Worm (Caenorhabditis elegans) whole organism, mixed stage, embryonic: ENCODE measurements around the gene Y66A7A.7.
A peak's percentile ranks its signal among the peaks of the same experiment; 100 is the strongest.

Source experiments
- bed-3 ChIP-seq: fragments of 200-800 bp; sonication (Bioruptor generic); optimal IDR thresholded peaks from 3 replicates; lab custom pipeline; 2018; ENCODE audit warnings: mild to moderate bottlenecking, missing genetic modification characterization, moderate library complexity, missing compliant biosample characterization
- blmp-1 ChIP-seq: fragments of 150-350 bp; optimal IDR thresholded peaks from 2 replicates; lab custom pipeline; 2014; ENCODE audit warnings: missing biosample characterization, missing genetic modification characterization
- ceh-39 ChIP-seq: fragments of 150-350 bp; optimal IDR thresholded peaks from 2 replicates; lab custom pipeline; 2014; ENCODE audit warnings: missing biosample characterization, missing genetic modification characterization
- ceh-43 ChIP-seq: fragments of 200-800 bp; sonication (Bioruptor generic); optimal IDR thresholded peaks from 2 replicates; lab custom pipeline; 2018; ENCODE audit warnings: mild to moderate bottlenecking, missing genetic modification characterization, moderate library complexity, missing compliant biosample characterization
- ceh-83 ChIP-seq: fragments of 200-800 bp; sonication (Bioruptor generic); optimal IDR thresholded peaks from 2 replicates; lab custom pipeline; 2018; ENCODE audit warnings: mild to moderate bottlenecking, missing genetic modification characterization, missing compliant biosample characterization
- ces-1 ChIP-seq: fragments of 150-350 bp; optimal IDR thresholded peaks from 2 replicates; lab custom pipeline; 2014; ENCODE audit warnings: missing biosample characterization, missing genetic modification reagents, missing genetic modification characterization
- cnd-1 ChIP-seq: fragments of 200-800 bp; sonication (Bioruptor generic); optimal IDR thresholded peaks from 2 replicates; lab custom pipeline; 2018; ENCODE audit warnings: mild to moderate bottlenecking, missing genetic modification characterization, missing compliant biosample characterization
- drap-1 ChIP-seq: fragments of 200-800 bp; sonication (Bioruptor generic); optimal IDR thresholded peaks from 3 replicates; lab custom pipeline; 2018; ENCODE audit warnings: mild to moderate bottlenecking, missing genetic modification characterization, missing compliant biosample characterization
- elt-3 ChIP-seq: fragments of 150-350 bp; optimal IDR thresholded peaks from 2 replicates; lab custom pipeline; 2014; ENCODE audit warnings: missing biosample characterization, missing genetic modification characterization
- flh-1 ChIP-seq: fragments of 200-800 bp; sonication (Bioruptor generic); optimal IDR thresholded peaks from 2 replicates; lab custom pipeline; 2018; ENCODE audit warnings: mild to moderate bottlenecking, missing genetic modification characterization, moderate library complexity, missing compliant biosample characterization
- ham-2 ChIP-seq: fragments of 200-800 bp; sonication (Bioruptor generic); optimal IDR thresholded peaks from 2 replicates; lab custom pipeline; 2018; ENCODE audit warnings: mild to moderate bottlenecking, missing genetic modification characterization, missing compliant biosample characterization
- hlh-1 ChIP-seq: fragments of 150-350 bp; optimal IDR thresholded peaks from 2 replicates; lab custom pipeline; 2014; ENCODE audit warnings: missing biosample characterization, missing genetic modification reagents, missing genetic modification characterization
- lin-13 ChIP-seq: fragments of 150-350 bp; optimal IDR thresholded peaks from 2 replicates; lab custom pipeline; 2014; ENCODE audit warnings: missing biosample characterization, missing genetic modification characterization
- lin-32 ChIP-seq: fragments of 200-800 bp; sonication (Bioruptor generic); optimal IDR thresholded peaks from 2 replicates; lab custom pipeline; 2018; ENCODE audit warnings: mild to moderate bottlenecking, missing genetic modification characterization, missing compliant biosample characterization
- lsy-2 ChIP-seq: fragments of 150-350 bp; optimal IDR thresholded peaks from 2 replicates; lab custom pipeline; 2014; ENCODE audit warnings: missing biosample characterization, missing genetic modification characterization
- mab-5 ChIP-seq: fragments of 150-350 bp; optimal IDR thresholded peaks from 2 replicates; lab custom pipeline; 2014; ENCODE audit warnings: missing biosample characterization, missing genetic modification characterization
- mep-1 ChIP-seq: fragments of 150-350 bp; optimal IDR thresholded peaks from 2 replicates; lab custom pipeline; 2017; ENCODE audit warnings: missing biosample characterization, missing genetic modification reagents, missing genetic modification characterization, inconsistent platforms
- mls-2 ChIP-seq: sonication (generic microtip); optimal IDR thresholded peaks from 2 replicates; lab custom pipeline; 2016; ENCODE audit warnings: mild to moderate bottlenecking, missing genetic modification characterization, moderate library complexity, missing compliant biosample characterization
- nhr-12 ChIP-seq: fragments of 150-350 bp; optimal IDR thresholded peaks from 2 replicates; lab custom pipeline; 2014; ENCODE audit warnings: missing biosample characterization, missing genetic modification characterization
- nhr-2 ChIP-seq: fragments of 150-350 bp; optimal IDR thresholded peaks from 2 replicates; lab custom pipeline; 2014; ENCODE audit warnings: missing biosample characterization, missing genetic modification characterization
- nhr-237 ChIP-seq: fragments of 150-350 bp; optimal IDR thresholded peaks from 2 replicates; lab custom pipeline; 2014; ENCODE audit warnings: missing biosample characterization, missing genetic modification characterization
- nhr-28 ChIP-seq: fragments of 150-350 bp; optimal IDR thresholded peaks from 2 replicates; lab custom pipeline; 2014; ENCODE audit warnings: missing biosample characterization, missing genetic modification characterization
- nhr-76 ChIP-seq: sonication (generic microtip); optimal IDR thresholded peaks from 2 replicates; lab custom pipeline; 2017; ENCODE audit warnings: missing biosample characterization, missing genetic modification characterization
- snpc-4 ChIP-seq: fragments of 150-350 bp; optimal IDR thresholded peaks from 2 replicates; lab custom pipeline; 2014; ENCODE audit warnings: missing biosample characterization, missing genetic modification characterization
- tbx-8 ChIP-seq: fragments of 200-800 bp; sonication (Bioruptor generic); optimal IDR thresholded peaks from 2 replicates; lab custom pipeline; 2018; ENCODE audit warnings: mild to moderate bottlenecking, missing genetic modification characterization, moderate library complexity, missing compliant biosample characterization
- unc-120 ChIP-seq: sonication (generic microtip); optimal IDR thresholded peaks from 2 replicates; lab custom pipeline; 2017; ENCODE audit warnings: missing genetic modification characterization, missing compliant biosample characterization; ENCODE audit not compliant: poor library complexity, severe bottlenecking
- unc-62 ChIP-seq: fragments of 150-350 bp; optimal IDR thresholded peaks from 2 replicates; lab custom pipeline; 2014; ENCODE audit warnings: missing biosample characterization, missing genetic modification reagents, missing genetic modification characterization
- zip-8 ChIP-seq: fragments of 150-350 bp; optimal IDR thresholded peaks from 2 replicates; lab custom pipeline; 2014; ENCODE audit warnings: missing biosample characterization, missing genetic modification characterization
- ztf-11 ChIP-seq: fragments of 150-350 bp; optimal IDR thresholded peaks from 2 replicates; lab custom pipeline; 2014; ENCODE audit warnings: missing biosample characterization, missing genetic modification characterization

Gene Y66A7A.7

DNA sequence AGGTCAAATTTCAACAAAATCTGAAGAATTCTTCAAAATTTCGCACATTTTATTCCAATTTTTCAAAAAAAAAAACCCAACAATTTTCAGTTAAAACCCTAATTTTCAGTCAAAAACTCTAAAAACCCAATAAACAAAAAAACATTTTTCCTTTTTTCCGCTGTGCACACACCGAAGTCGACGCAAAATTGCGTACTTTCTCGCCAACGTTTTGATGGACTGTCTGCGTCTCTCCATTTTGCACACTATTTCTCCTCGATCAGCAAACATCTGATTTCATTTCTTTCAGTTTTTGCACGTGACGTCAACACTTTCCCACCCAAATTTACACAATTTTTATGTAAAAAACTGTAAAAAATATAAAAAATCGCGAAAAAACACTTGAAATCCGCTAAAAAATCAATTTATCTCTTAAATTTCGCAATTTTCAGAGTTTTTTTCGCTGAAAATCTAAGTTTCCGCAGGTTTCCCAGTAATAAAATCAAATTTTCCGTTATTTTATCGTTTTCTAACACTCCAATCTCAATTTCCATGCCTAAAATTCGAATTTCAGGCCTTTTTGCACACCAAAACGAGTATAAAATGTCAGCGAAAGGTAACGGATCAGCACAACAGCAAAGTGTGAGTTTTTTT, 28.0 kb upstream of the Y66A7A.7 start, which contains the start of gene crh-1:
Gene crh-1, plus strand, starts transcription at position 583 of the 633 bp plus-strand sequence.
- TF ChIP-seq ces-1 (GFP tag; lab: Kevin White, UChicago) (peak; percentile 54), zip-8 (tag; lab: Kevin White, UChicago) (no peak), unc-62 (GFP tag; lab: Kevin White, UChicago) (no peak), drap-1 (GFP tag; lab: Kevin White, UChicago) (no peak), hlh-1 (tag; lab: Kevin White, UChicago) (peak; percentile 27), nhr-237 (tag; lab: Kevin White, UChicago) (peak; percentile 54), nhr-2 (tag; lab: Kevin White, UChicago) (no peak), mep-1 (peak; percentile 70), lsy-2 (tag; lab: Kevin White, UChicago) (peak; percentile 35)

ce11 chrIII:11656389-11656788, 27.1 kb upstream of the Y66A7A.7 start:
- no peak for TF ChIP-seq unc-120 (tag; lab: Kevin White, UChicago)
- TF ChIP-seq tbx-8, result no peak
- no peak for TF ChIP-seq bed-3 (GFP tag; lab: Kevin White, UChicago)
- no peak for TF ChIP-seq ceh-39 (tag; lab: Kevin White, UChicago)
- no peak for TF ChIP-seq snpc-4 (tag; lab: Kevin White, UChicago)
- no peak for TF ChIP-seq cnd-1 (tag; lab: Kevin White, UChicago)
- TF ChIP-seq nhr-12 (tag; lab: Kevin White, UChicago), result no peak
- TF ChIP-seq ceh-83 (GFP tag; lab: Kevin White, UChicago), result no peak
- TF ChIP-seq elt-3, result no peak
- no peak for TF ChIP-seq ces-1 (GFP tag; lab: Kevin White, UChicago)
- TF ChIP-seq nhr-76 (tag; lab: Kevin White, UChicago), result no peak
- TF ChIP-seq nhr-28 (tag; lab: Kevin White, UChicago), result no peak
- TF ChIP-seq lsy-2 (tag; lab: Kevin White, UChicago), result no peak
- no peak for TF ChIP-seq unc-62 (GFP tag; lab: Kevin White, UChicago)
- TF ChIP-seq nhr-237 (tag; lab: Kevin White, UChicago), result no peak

- TF ChIP-seq ztf-11 (tag; lab: Kevin White, UChicago), result no peak
- TF ChIP-seq ham-2 (GFP tag; lab: Kevin White, UChicago), result no peak
- TF ChIP-seq flh-1 (GFP tag; lab: Kevin White, UChicago), result no peak
- TF ChIP-seq lin-13 (tag; lab: Kevin White, UChicago), result no peak
- TF ChIP-seq mls-2 (tag; lab: Kevin White, UChicago), result no peak
- no peak for TF ChIP-seq nhr-237 (tag; lab: Kevin White, UChicago)
- no peak for TF ChIP-seq hlh-1 (tag; lab: Kevin White, UChicago)
Measured at ce11 chrIII:11651430-11651829, 22.2 kb upstream of the Y66A7A.7 start.

- no peak for TF ChIP-seq hlh-1 (tag; lab: Kevin White, UChicago)
Measured at ce11 chrIII:11650152-11650551, 20.9 kb upstream of the Y66A7A.7 start, which contains the start of gene faah-6. TSS of gene faah-6 (plus strand) at chrIII:11650452.

DNA sequence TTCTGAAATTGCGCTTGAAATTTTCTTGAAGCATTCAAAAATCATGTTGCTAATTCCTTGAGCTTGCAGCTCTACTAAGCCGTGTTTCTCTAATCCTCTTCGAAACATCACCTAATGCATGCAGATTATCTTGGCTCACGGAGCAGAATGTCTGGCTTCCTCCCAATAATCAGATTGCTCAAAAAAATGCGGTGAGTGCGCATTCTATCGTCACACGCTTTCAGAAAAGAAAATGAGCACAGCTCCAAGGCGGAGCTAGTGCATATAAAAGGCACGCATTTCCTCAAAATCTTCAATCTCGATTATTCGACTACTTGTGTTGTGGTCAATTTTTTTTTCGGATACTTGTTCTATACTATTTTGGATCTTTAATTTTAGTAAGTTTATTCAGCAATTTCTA, 12.1 kb upstream of the Y66A7A.7 start:
- TF ChIP-seq ces-1 (GFP tag; lab: Kevin White, UChicago) (peak; percentile 73), mls-2 (tag; lab: Kevin White, UChicago) (no peak)

ce11 chrIII:11636740-11637139, 7.5 kb upstream of the Y66A7A.7 start, which contains the start of gene tbx-33:
TSS of gene tbx-33 (minus strand) at chrIII:11636840.
- TF ChIP-seq cnd-1 (tag; lab: Kevin White, UChicago), result no peak
- TF ChIP-seq lin-32 (GFP tag; lab: Kevin White, UChicago), result no peak
- no peak for TF ChIP-seq mab-5 (tag; lab: Kevin White, UChicago)
- TF ChIP-seq blmp-1 (tag; lab: Kevin White, UChicago), result no peak
- TF ChIP-seq mls-2 (tag; lab: Kevin White, UChicago), result no peak
- TF ChIP-seq bed-3 (GFP tag; lab: Kevin White, UChicago), result no peak
- no peak for TF ChIP-seq lsy-2 (tag; lab: Kevin White, UChicago)
- no peak for TF ChIP-seq ceh-43 (GFP tag; lab: Kevin White, UChicago)
- no peak for TF ChIP-seq unc-62 (GFP tag; lab: Kevin White, UChicago)
